Worm (Caenorhabditis elegans): Measurements from ENCODE around the gene C23F12.3.

ce11 chrX:9417948-9418347, 26.5 kb downstream of the C23F12.3 start:
- no peak for TF ChIP-seq him-1 (tag; optimal IDR thresholded peaks at IDR 0.05)
- no peak for TF ChIP-seq W03F9.2 (tag; optimal IDR thresholded peaks at IDR 0.05)
- TF ChIP-seq dao-5 (tag; optimal IDR thresholded peaks at IDR 0.05) = no peak

All from whole organism, L4/young adult.